Worm (Caenorhabditis elegans) whole organism, L4 larva: ENCODE data around the gene C50A2.7.
A peak's percentile ranks its signal among the peaks of the same experiment; 100 is the strongest.

ENCODE experiments used
- D1046.2 ChIP-seq: fragments of 200-800 bp; sonication (Bioruptor generic); IDR thresholded peaks from 2 replicates; pipeline ENCODE4 v1.3.6; 2022; ENCODE audit warnings: missing genetic modification characterization, missing compliant biosample characterization
- F26F4.8 ChIP-seq: fragments of 200-800 bp; sonication (Bioruptor generic); conservative IDR thresholded peaks from 2 replicates; pipeline ENCODE4 v1.3.6; 2022; ENCODE audit warnings: missing genetic modification characterization, missing compliant biosample characterization
- R02D3.7 ChIP-seq: fragments of 150-350 bp; sonication (generic microtip); optimal IDR thresholded peaks from 3 replicates; lab custom pipeline; 2014; ENCODE audit warnings: missing biosample characterization, missing genetic modification characterization
- Y48G9A.11 ChIP-seq: fragments of 200-800 bp; sonication (Bioruptor generic); IDR thresholded peaks from 2 replicates; pipeline ENCODE4 v1.3.6; 2022; ENCODE audit warnings: missing genetic modification reagents, missing genetic modification characterization, missing compliant biosample characterization
- ZK337.2 ChIP-seq: fragments of 200-800 bp; sonication (Bioruptor generic); IDR thresholded peaks from 2 replicates; pipeline ENCODE4 v1.3.6; 2022; ENCODE audit warnings: missing genetic modification reagents, missing genetic modification characterization, missing compliant biosample characterization
- aha-1 ChIP-seq: fragments of 150-350 bp; peaks from one replicate; lab custom pipeline; 2014; ENCODE audit warnings: missing biosample characterization, missing genetic modification characterization
- aly-2 ChIP-seq: sonication (generic microtip); optimal IDR thresholded peaks from 2 replicates; lab custom pipeline; 2018; ENCODE audit warnings: missing biosample characterization, missing genetic modification characterization
- arid-1 ChIP-seq: fragments of 200-800 bp; sonication (Bioruptor generic); conservative IDR thresholded peaks from 2 replicates; pipeline ENCODE4 v1.3.6; 2022; ENCODE audit warnings: missing genetic modification reagents, missing genetic modification characterization, missing compliant biosample characterization
- ceh-20 ChIP-seq: fragments of 200-800 bp; sonication (Bioruptor generic); IDR thresholded peaks from 2 replicates; pipeline ENCODE4 v1.3.6; 2022; ENCODE audit warnings: missing genetic modification reagents, missing genetic modification characterization, missing compliant biosample characterization
- ceh-28 ChIP-seq: fragments of 150-350 bp; optimal IDR thresholded peaks from 2 replicates; lab custom pipeline; 2014; ENCODE audit warnings: missing biosample characterization, missing genetic modification reagents, missing genetic modification characterization
- ces-1 ChIP-seq: fragments of 150-350 bp; sonication (generic microtip); optimal IDR thresholded peaks from 4 replicates; lab custom pipeline; 2014; ENCODE audit warnings: missing biosample characterization, missing genetic modification reagents, missing genetic modification characterization
- ctbp-1 ChIP-seq: fragments of 200-800 bp; sonication (Bioruptor generic); IDR thresholded peaks from 2 replicates; pipeline ENCODE4 v1.3.6; 2022; ENCODE audit warnings: missing genetic modification reagents, missing genetic modification characterization, missing compliant biosample characterization
- daf-16 ChIP-seq, 3 experiments: sonication (generic microtip); optimal IDR thresholded peaks; 2 replicates each; lab custom pipeline; 2016 to 2017; ENCODE audit warnings: missing genetic modification characterization in 3 of 3, missing genetic modification reagents in 3 of 3, mild to moderate bottlenecking in 2 of 3, missing compliant biosample characterization in 2 of 3, missing biosample characterization in 1 of 3, moderate library complexity in 1 of 3
- dmd-8 ChIP-seq: fragments of 200-800 bp; sonication (Bioruptor generic); IDR thresholded peaks from 2 replicates; pipeline ENCODE4 v1.3.6; 2022; ENCODE audit warnings: missing genetic modification characterization, missing compliant biosample characterization
- egl-43 ChIP-seq: fragments of 200-800 bp; sonication (Bioruptor generic); IDR thresholded peaks from 2 replicates; pipeline ENCODE4 v1.3.6; 2022; ENCODE audit warnings: missing genetic modification reagents, missing genetic modification characterization, missing compliant biosample characterization
- fos-1 ChIP-seq: fragments of 150-350 bp; optimal IDR thresholded peaks from 2 replicates; lab custom pipeline; 2014; ENCODE audit warnings: missing biosample characterization, missing genetic modification characterization
- gei-8 ChIP-seq: fragments of 200-800 bp; sonication (Bioruptor generic); optimal IDR thresholded peaks from 2 replicates; lab custom pipeline; 2018; ENCODE audit warnings: mild to moderate bottlenecking, missing genetic modification characterization, missing compliant biosample characterization
- hif-1 ChIP-seq, 2 experiments: sonication (generic microtip); optimal IDR thresholded peaks; 2 replicates each; lab custom pipeline; 2016 to 2017; ENCODE audit warnings: missing compliant biosample characterization in 2 of 2, missing genetic modification characterization in 2 of 2, missing genetic modification reagents in 2 of 2, missing genotype in 2 of 2, mild to moderate bottlenecking in 1 of 2
- hlh-11 ChIP-seq: fragments of 200-800 bp; sonication (Bioruptor generic); optimal IDR thresholded peaks from 2 replicates; lab custom pipeline; 2018; ENCODE audit warnings: mild to moderate bottlenecking, missing genetic modification characterization, missing compliant biosample characterization
- hmg-1.1 ChIP-seq: fragments of 200-800 bp; sonication (Bioruptor generic); IDR thresholded peaks from 2 replicates; pipeline ENCODE4 v1.3.6; 2022; ENCODE audit warnings: missing genetic modification reagents, missing genetic modification characterization, missing compliant biosample characterization
- lim-7 ChIP-seq: fragments of 200-800 bp; sonication (Bioruptor generic); IDR thresholded peaks from 2 replicates; pipeline ENCODE4 v1.3.6; 2022; ENCODE audit warnings: missing genetic modification characterization, missing compliant biosample characterization
- lin-15B ChIP-seq: fragments of 150-350 bp; sonication (generic microtip); optimal IDR thresholded peaks from 3 replicates; lab custom pipeline; 2014; ENCODE audit warnings: missing biosample characterization, missing genetic modification characterization
- lin-39 ChIP-seq: fragments of 150-350 bp; optimal IDR thresholded peaks from 2 replicates; lab custom pipeline; 2014; ENCODE audit warnings: missing biosample characterization, missing genetic modification reagents, missing genetic modification characterization
- nhr-25 ChIP-seq: sonication (generic microtip); optimal IDR thresholded peaks from 2 replicates; lab custom pipeline; 2017; ENCODE audit warnings: missing genetic modification characterization, mild to moderate bottlenecking, missing compliant biosample characterization, antibody characterized with exemption, moderate library complexity, borderline replicate concordance; ENCODE audit not compliant: insufficient read depth
- nhr-41 ChIP-seq: fragments of 200-800 bp; sonication (Bioruptor generic); IDR thresholded peaks from 2 replicates; pipeline ENCODE4 v1.3.6; 2022; ENCODE audit warnings: missing genetic modification reagents, missing genetic modification characterization, missing compliant biosample characterization
- nhr-77 ChIP-seq: fragments of 150-350 bp; optimal IDR thresholded peaks from 2 replicates; lab custom pipeline; 2014; ENCODE audit warnings: missing biosample characterization, missing genetic modification characterization
- php-3 ChIP-seq: fragments of 200-800 bp; sonication (Bioruptor generic); IDR thresholded peaks from 2 replicates; pipeline ENCODE4 v1.3.6; 2022; ENCODE audit warnings: missing genetic modification reagents, missing genetic modification characterization, missing compliant biosample characterization
- sdz-12 ChIP-seq: fragments of 200-800 bp; sonication (Bioruptor generic); optimal IDR thresholded peaks from 2 replicates; lab custom pipeline; 2018; ENCODE audit warnings: mild to moderate bottlenecking, missing genetic modification characterization, missing compliant biosample characterization
- set-16 ChIP-seq: fragments of 200-800 bp; sonication (Bioruptor generic); IDR thresholded peaks from 2 replicates; pipeline ENCODE4 v1.3.6; 2022; ENCODE audit warnings: missing genetic modification reagents, missing genetic modification characterization, missing compliant biosample characterization
- skn-1 ChIP-seq: fragments of 150-350 bp; optimal IDR thresholded peaks from 2 replicates; lab custom pipeline; 2014; ENCODE audit warnings: missing biosample characterization, missing genetic modification characterization
- spr-1 ChIP-seq: sonication (generic microtip); optimal IDR thresholded peaks from 2 replicates; lab custom pipeline; 2016; ENCODE audit warnings: mild to moderate bottlenecking, missing genetic modification characterization, missing compliant biosample characterization
- tag-97 ChIP-seq: fragments of 200-800 bp; sonication (Bioruptor generic); IDR thresholded peaks from 2 replicates; pipeline ENCODE4 v1.3.6; 2022; ENCODE audit warnings: missing genetic modification characterization, missing compliant biosample characterization
- vab-7 ChIP-seq: fragments of 200-800 bp; sonication (Bioruptor generic); IDR thresholded peaks from 2 replicates; pipeline ENCODE4 v1.3.6; 2022; ENCODE audit warnings: missing genetic modification reagents, missing genetic modification characterization, missing compliant biosample characterization
- zfp-3 ChIP-seq: fragments of 200-800 bp; sonication (Bioruptor generic); conservative IDR thresholded peaks from 2 replicates; pipeline ENCODE4 v1.3.6; 2022; ENCODE audit warnings: missing genetic modification reagents, missing genetic modification characterization, missing compliant biosample characterization

C50A2.7 gene

ce11 chrIV:1187502-1187901, 24.3 kb downstream of the C50A2.7 start, which contains the start of gene mdt-20:
mdt-20 (plus strand) TSS chrIV:1187802.
- TF ChIP-seq aha-1 (tag; lab: Kevin White, UChicago) = peak; percentile 63

- TF ChIP-seq vab-7 = no peak
- no peak for TF ChIP-seq skn-1
- TF ChIP-seq F26F4.8 (GFP tag; lab: Robert Waterston, UW) = no peak
- no peak for TF ChIP-seq egl-43
- no peak for TF ChIP-seq aly-2 (tag; lab: Kevin White, UChicago)
- TF ChIP-seq gei-8 (GFP tag; lab: Kevin White, UChicago) = no peak
- no peak for TF ChIP-seq ZK337.2 (GFP tag; lab: Robert Waterston, UW)
- TF ChIP-seq nhr-77 (tag; lab: Kevin White, UChicago) = no peak
- TF ChIP-seq ceh-28 (tag; lab: Kevin White, UChicago) = no peak
- TF ChIP-seq nhr-41 (GFP tag; lab: Robert Waterston, UW) = no peak
- no peak for TF ChIP-seq ceh-20
- no peak for TF ChIP-seq R02D3.7 (tag; lab: Kevin White, UChicago)
- TF ChIP-seq fos-1 (tag; lab: Kevin White, UChicago) = no peak
- TF ChIP-seq zfp-3 (GFP tag; lab: Robert Waterston, UW) = no peak
- TF ChIP-seq sdz-12 (GFP tag; lab: Kevin White, UChicago) = no peak
- TF ChIP-seq D1046.2 = no peak
- TF ChIP-seq ctbp-1 (GFP tag; lab: Robert Waterston, UW) = no peak
These were observed 29.5 kb downstream of the C50A2.7 start, which contains the start of gene spl-3 for ce11 chrIV:1192765-1193164. spl-3 (plus strand) TSS chrIV:1193065.

- TF ChIP-seq set-16 (GFP tag; lab: Robert Waterston, UW) = peak; percentile 69
- no peak for TF ChIP-seq hif-1 (tag; optimal IDR thresholded peaks at IDR 0.05; lab: Kevin White, UChicago)
- TF ChIP-seq hmg-1.1 (GFP tag; lab: Robert Waterston, UW) = no peak
- no peak for TF ChIP-seq lin-39
- TF ChIP-seq egl-43 = 0 out of 2 replicates have a peak, but pooled peaks have one; percentile 8
- no peak for TF ChIP-seq Y48G9A.11 (GFP tag; lab: Robert Waterston, UW)
- 0 out of 2 replicates have a peak, but pooled peaks have one; percentile 27 for TF ChIP-seq dmd-8
- no peak for TF ChIP-seq lim-7
- TF ChIP-seq hlh-11 (tag; lab: Kevin White, UChicago) = no peak
- no peak for TF ChIP-seq daf-16 (GFP tag; optimal IDR thresholded peaks at IDR 0.05; lab: Kevin White, UChicago)
- TF ChIP-seq daf-16 (tag; optimal IDR thresholded peaks at IDR 0.05; lab: Kevin White, UChicago) = no peak
These were observed 36.3 kb downstream of the C50A2.7 start for ce11 chrIV:1199501-1199900.

- TF ChIP-seq nhr-25 (tag; lab: Kevin White, UChicago) = no peak
- no peak for TF ChIP-seq ces-1
- TF ChIP-seq tag-97 (GFP tag; lab: Robert Waterston, UW) = no peak
- no peak for TF ChIP-seq egl-43
- TF ChIP-seq lin-15B (tag; lab: Kevin White, UChicago) = no peak
- TF ChIP-seq, all 104 proteins: peak for 0
These were observed 41.6 kb downstream of the C50A2.7 start, which contains the start of gene dsl-2 for ce11 chrIV:1204870-1205269. dsl-2 (minus strand) TSS chrIV:1204970.

DNA sequence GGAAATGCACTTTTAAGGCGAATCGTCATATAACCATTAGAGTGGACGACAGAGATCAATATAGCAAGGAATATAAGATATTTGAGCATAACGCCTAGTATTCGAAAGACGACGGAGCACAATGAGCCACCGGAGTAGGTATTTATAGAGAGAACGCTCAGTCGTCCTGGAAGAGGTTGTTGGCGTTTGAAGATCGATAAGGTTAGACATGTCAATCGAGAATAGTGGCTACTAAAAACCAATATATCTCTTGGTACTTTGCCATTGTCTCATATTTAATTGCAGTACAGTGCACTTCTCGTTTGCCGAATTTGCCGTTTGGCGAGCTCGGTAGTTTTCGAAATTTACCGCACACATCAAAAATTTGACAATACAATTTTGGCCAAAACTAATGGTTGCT, 44.8 kb downstream of the C50A2.7 start, which contains the start of gene dsl-1:
TSS of gene dsl-1 (minus strand) at position 101 of the 400 bp plus-strand sequence.
- no peak for TF ChIP-seq php-3 (GFP tag; lab: Robert Waterston, UW)
- TF ChIP-seq spr-1 = no peak
- no peak for TF ChIP-seq arid-1
- no peak for TF ChIP-seq dmd-8
